Worm (Caenorhabditis elegans) whole organism, L4 larva: ENCODE results near the gene svh-5.

Source experiments
- D1046.2 ChIP-seq: fragments of 200-800 bp; sonication (Bioruptor generic); IDR thresholded peaks from 2 replicates; pipeline ENCODE4 v1.3.6; 2022; ENCODE audit warnings: missing genetic modification characterization, missing compliant biosample characterization
- F10B5.3 ChIP-seq: sonication (generic microtip); optimal IDR thresholded peaks from 2 replicates; lab custom pipeline; 2016; ENCODE audit warnings: mild to moderate bottlenecking, missing genetic modification characterization, missing compliant biosample characterization
- F26F4.8 ChIP-seq: fragments of 200-800 bp; sonication (Bioruptor generic); conservative IDR thresholded peaks from 2 replicates; pipeline ENCODE4 v1.3.6; 2022; ENCODE audit warnings: missing genetic modification characterization, missing compliant biosample characterization
- T20F7.1 ChIP-seq: fragments of 200-800 bp; sonication (Bioruptor generic); optimal IDR thresholded peaks from 2 replicates; lab custom pipeline; 2018; ENCODE audit warnings: mild to moderate bottlenecking, missing genetic modification characterization, missing compliant biosample characterization
- T26A8.4 ChIP-seq: fragments of 200-800 bp; sonication (Bioruptor generic); IDR thresholded peaks from 2 replicates; pipeline ENCODE4 v1.3.6; 2022; ENCODE audit warnings: missing genetic modification characterization, missing compliant biosample characterization
- Y105C5A.15 ChIP-seq: fragments of 200-800 bp; sonication (Bioruptor generic); IDR thresholded peaks from 2 replicates; pipeline ENCODE4 v1.3.6; 2022; ENCODE audit warnings: missing genetic modification characterization, missing compliant biosample characterization
- Y48G9A.11 ChIP-seq: fragments of 200-800 bp; sonication (Bioruptor generic); IDR thresholded peaks from 2 replicates; pipeline ENCODE4 v1.3.6; 2022; ENCODE audit warnings: missing genetic modification reagents, missing genetic modification characterization, missing compliant biosample characterization
- Y75B8A.6 ChIP-seq: fragments of 200-800 bp; sonication (Bioruptor generic); IDR thresholded peaks from 2 replicates; pipeline ENCODE4 v1.3.6; 2022; ENCODE audit warnings: missing genetic modification reagents, missing genetic modification characterization, missing compliant biosample characterization
- ZK546.5 ChIP-seq, 2 experiments: sonication (generic microtip); optimal IDR thresholded peaks; 2 replicates each; lab custom pipeline; 2017; ENCODE audit warnings: missing biosample characterization in 2 of 2, missing genetic modification characterization in 2 of 2
- aha-1 ChIP-seq: fragments of 150-350 bp; peaks from one replicate; lab custom pipeline; 2014; ENCODE audit warnings: missing biosample characterization, missing genetic modification characterization
- ces-1 ChIP-seq: fragments of 150-350 bp; sonication (generic microtip); optimal IDR thresholded peaks from 4 replicates; lab custom pipeline; 2014; ENCODE audit warnings: missing biosample characterization, missing genetic modification reagents, missing genetic modification characterization
- daf-16 ChIP-seq, 3 experiments: sonication (generic microtip); optimal IDR thresholded peaks; 2 replicates each; lab custom pipeline; 2016 to 2017; ENCODE audit warnings: missing genetic modification characterization in 3 of 3, missing genetic modification reagents in 3 of 3, mild to moderate bottlenecking in 2 of 3, missing compliant biosample characterization in 2 of 3, missing biosample characterization in 1 of 3, moderate library complexity in 1 of 3
- dmd-8 ChIP-seq: fragments of 200-800 bp; sonication (Bioruptor generic); IDR thresholded peaks from 2 replicates; pipeline ENCODE4 v1.3.6; 2022; ENCODE audit warnings: missing genetic modification characterization, missing compliant biosample characterization
- dmd-9 ChIP-seq: fragments of 200-800 bp; sonication (Bioruptor generic); IDR thresholded peaks from 2 replicates; pipeline ENCODE4 v1.3.6; 2022; ENCODE audit warnings: missing genetic modification reagents, missing genetic modification characterization, missing compliant biosample characterization
- fos-1 ChIP-seq: fragments of 150-350 bp; optimal IDR thresholded peaks from 2 replicates; lab custom pipeline; 2014; ENCODE audit warnings: missing biosample characterization, missing genetic modification characterization
- gei-8 ChIP-seq: fragments of 200-800 bp; sonication (Bioruptor generic); optimal IDR thresholded peaks from 2 replicates; lab custom pipeline; 2018; ENCODE audit warnings: mild to moderate bottlenecking, missing genetic modification characterization, missing compliant biosample characterization
- hif-1 ChIP-seq, 2 experiments: sonication (generic microtip); optimal IDR thresholded peaks; 2 replicates each; lab custom pipeline; 2016 to 2017; ENCODE audit warnings: missing compliant biosample characterization in 2 of 2, missing genetic modification characterization in 2 of 2, missing genetic modification reagents in 2 of 2, missing genotype in 2 of 2, mild to moderate bottlenecking in 1 of 2
- hlh-30 ChIP-seq: sonication (generic microtip); optimal IDR thresholded peaks from 2 replicates; lab custom pipeline; 2017; ENCODE audit warnings: antibody characterized with exemption, mild to moderate bottlenecking, missing genetic modification characterization, missing compliant biosample characterization; ENCODE audit not compliant: insufficient read depth
- jun-1 ChIP-seq: fragments of 150-350 bp; optimal IDR thresholded peaks from 2 replicates; lab custom pipeline; 2014; ENCODE audit warnings: missing biosample characterization, missing genetic modification reagents, missing genetic modification characterization
- lin-13 ChIP-seq: fragments of 150-350 bp; optimal IDR thresholded peaks from 2 replicates; lab custom pipeline; 2014; ENCODE audit warnings: missing biosample characterization, missing genetic modification reagents, missing genetic modification characterization
- lin-29 ChIP-seq: fragments of 200-800 bp; sonication (Bioruptor generic); IDR thresholded peaks from 2 replicates; pipeline ENCODE4 v1.3.6; 2022; ENCODE audit warnings: missing genetic modification reagents, missing genetic modification characterization, missing compliant biosample characterization
- lsy-2 ChIP-seq, 2 experiments: fragments of 150-350 bp in 1 of 2; sonication (generic microtip) in 1 of 2; optimal IDR thresholded peaks; 2 replicates each; lab custom pipeline; 2014 to 2017; ENCODE audit warnings: missing biosample characterization in 2 of 2, missing genetic modification characterization in 2 of 2
- madf-5 ChIP-seq, 2 experiments: fragments of 200-800 bp; sonication (Bioruptor generic); IDR thresholded peaks; 2 replicates each; pipeline ENCODE4 v1.3.6; 2022; ENCODE audit warnings: missing compliant biosample characterization in 2 of 2, missing genetic modification characterization in 2 of 2
- mdl-1 ChIP-seq, 2 experiments: fragments of 150-350 bp in 1 of 2; sonication (generic microtip) in 1 of 2; optimal IDR thresholded peaks; 2 replicates each; lab custom pipeline; 2014 to 2017; ENCODE audit warnings: missing biosample characterization in 2 of 2, missing genetic modification characterization in 2 of 2
- mes-2 ChIP-seq: sonication (generic microtip); optimal IDR thresholded peaks from 2 replicates; lab custom pipeline; 2016; ENCODE audit warnings: missing genotype, mild to moderate bottlenecking, missing genetic modification characterization, missing compliant biosample characterization; ENCODE audit not compliant: poor library complexity, severe bottlenecking
- mxl-2 ChIP-seq: fragments of 200-800 bp; sonication (Bioruptor generic); conservative IDR thresholded peaks from 2 replicates; pipeline ENCODE4 v1.3.6; 2022; ENCODE audit warnings: missing genetic modification reagents, missing genetic modification characterization, missing compliant biosample characterization
- nhr-102 ChIP-seq: sonication (generic microtip); optimal IDR thresholded peaks from 2 replicates; lab custom pipeline; 2016; ENCODE audit warnings: mild to moderate bottlenecking, missing genetic modification characterization, moderate library complexity, missing compliant biosample characterization
- nhr-111 ChIP-seq: fragments of 200-800 bp; sonication (Bioruptor generic); optimal IDR thresholded peaks from 2 replicates; lab custom pipeline; 2018; ENCODE audit warnings: mild to moderate bottlenecking, missing genetic modification characterization, missing compliant biosample characterization
- nhr-28 ChIP-seq: fragments of 150-350 bp; optimal IDR thresholded peaks from 2 replicates; lab custom pipeline; 2014; ENCODE audit warnings: missing biosample characterization, missing genetic modification characterization
- nhr-41 ChIP-seq: fragments of 200-800 bp; sonication (Bioruptor generic); IDR thresholded peaks from 2 replicates; pipeline ENCODE4 v1.3.6; 2022; ENCODE audit warnings: missing genetic modification reagents, missing genetic modification characterization, missing compliant biosample characterization
- nhr-42 ChIP-seq: fragments of 200-800 bp; sonication (Bioruptor generic); IDR thresholded peaks from 2 replicates; pipeline ENCODE4 v1.3.6; 2022; ENCODE audit warnings: missing genetic modification characterization, missing compliant biosample characterization
- nhr-48 ChIP-seq: sonication (generic microtip); optimal IDR thresholded peaks from 2 replicates; lab custom pipeline; 2016; ENCODE audit warnings: mild to moderate bottlenecking, missing genetic modification characterization, missing compliant biosample characterization
- nhr-6 ChIP-seq: fragments of 150-350 bp; optimal IDR thresholded peaks from 2 replicates; lab custom pipeline; 2014; ENCODE audit warnings: missing biosample characterization, missing genetic modification characterization
- nhr-77 ChIP-seq: fragments of 150-350 bp; optimal IDR thresholded peaks from 2 replicates; lab custom pipeline; 2014; ENCODE audit warnings: missing biosample characterization, missing genetic modification characterization
- pqm-1 ChIP-seq: sonication (generic microtip); optimal IDR thresholded peaks from 2 replicates; lab custom pipeline; 2017; ENCODE audit warnings: missing biosample characterization, missing genetic modification characterization
- rbr-2 ChIP-seq: sonication (generic microtip); optimal IDR thresholded peaks from 2 replicates; lab custom pipeline; 2016; ENCODE audit warnings: missing genotype, missing genetic modification characterization, missing compliant biosample characterization
- saeg-2 ChIP-seq: fragments of 200-800 bp; sonication (Bioruptor generic); IDR thresholded peaks from 2 replicates; pipeline ENCODE4 v1.3.6; 2022; ENCODE audit warnings: missing genetic modification reagents, missing genetic modification characterization, missing compliant biosample characterization
- set-16 ChIP-seq: fragments of 200-800 bp; sonication (Bioruptor generic); IDR thresholded peaks from 2 replicates; pipeline ENCODE4 v1.3.6; 2022; ENCODE audit warnings: missing genetic modification reagents, missing genetic modification characterization, missing compliant biosample characterization
- skn-1 ChIP-seq: fragments of 150-350 bp; optimal IDR thresholded peaks from 2 replicates; lab custom pipeline; 2014; ENCODE audit warnings: missing biosample characterization, missing genetic modification characterization
- snpc-1.2 ChIP-seq: fragments of 200-800 bp; sonication (Bioruptor generic); IDR thresholded peaks from 2 replicates; pipeline ENCODE4 v1.3.6; 2022; ENCODE audit warnings: missing genetic modification reagents, missing genetic modification characterization, missing compliant biosample characterization
- unc-130 ChIP-seq: sonication (generic microtip); optimal IDR thresholded peaks from 2 replicates; lab custom pipeline; 2016; ENCODE audit warnings: missing genetic modification reagents, missing genetic modification characterization, missing compliant biosample characterization
- unc-62 ChIP-seq, 3 experiments: fragments of 150-350 bp in 1 of 3; sonication (generic microtip); optimal IDR thresholded peaks in 2 of 3; peaks in 1 of 3; 1 replicate in 1 of 3; 2 replicates in 2 of 3; lab custom pipeline; 2014 to 2017; ENCODE audit warnings: missing biosample characterization in 3 of 3, missing genetic modification characterization in 3 of 3, missing genetic modification reagents in 3 of 3, missing genotype in 1 of 3

Gene svh-5

ce11 chrX:15353874-15354480, 23.6 kb downstream of the svh-5 start (continued):
- TF ChIP-seq hlh-30 (tag; lab: Kevin White, UChicago) (peak; percentile 96), lin-13 (GFP tag; lab: Kevin White, UChicago) (peak; percentile 15), nhr-6 (peak; percentile 30), jun-1 (tag; lab: Kevin White, UChicago) (peak; percentile 49), nhr-48 (tag; lab: Kevin White, UChicago) (peak; percentile 92), nhr-77 (peak; percentile 83)
- TF ChIP-seq, all 104 proteins: peak for 58

ce11 chrX:15352871-15353270, 24.8 kb downstream of the svh-5 start:
- TF ChIP-seq hlh-30 (tag; lab: Kevin White, UChicago), result peak; percentile 5
- no peak for TF ChIP-seq dmd-9
- TF ChIP-seq nhr-42 (GFP tag; lab: Robert Waterston, UW), result no peak
- TF ChIP-seq aha-1, result peak; percentile 33
- TF ChIP-seq pqm-1 (tag; lab: Kevin White, UChicago), result peak; percentile 23
- TF ChIP-seq snpc-1.2 (GFP tag; lab: Robert Waterston, UW), result no peak
- TF ChIP-seq saeg-2 (GFP tag; lab: Robert Waterston, UW), result no peak
- peak in 1 of 2 experiments; percentile 42; a peak in 1 of 4 replicates for TF ChIP-seq madf-5 (GFP tag; IDR thresholded peaks at IDR 0.05; lab: Robert Waterston, UW)
- TF ChIP-seq nhr-41 (GFP tag; lab: Robert Waterston, UW), result no peak
- TF ChIP-seq nhr-102 (tag; lab: Kevin White, UChicago), result no peak
- peak in 1 of 2 experiments; percentile 19 for TF ChIP-seq unc-62 (GFP tag; optimal IDR thresholded peaks at IDR 0.05 in 1 of 2; lab: Kevin White, UChicago)
- no peak for TF ChIP-seq unc-62 (tag; optimal IDR thresholded peaks at IDR 0.05; lab: Kevin White, UChicago)
- peak; percentile 52 for TF ChIP-seq Y48G9A.11 (GFP tag; lab: Robert Waterston, UW)
- no peak for TF ChIP-seq ces-1 (GFP tag; lab: Kevin White, UChicago)
- TF ChIP-seq Y105C5A.15 (GFP tag; lab: Robert Waterston, UW), result no peak
- no peak for TF ChIP-seq lin-29 (GFP tag; lab: Robert Waterston, UW)

- TF ChIP-seq set-16 (GFP tag; lab: Robert Waterston, UW), result no peak
- TF ChIP-seq Y75B8A.6 (GFP tag; lab: Robert Waterston, UW), result no peak
- TF ChIP-seq aha-1, result peak; percentile 80
- TF ChIP-seq F10B5.3 (tag; lab: Kevin White, UChicago), result no peak
- peak; percentile 2 for TF ChIP-seq rbr-2 (tag; lab: Kevin White, UChicago)
- no peak for TF ChIP-seq nhr-48 (tag; lab: Kevin White, UChicago)
- TF ChIP-seq nhr-6, result peak; percentile 13
- TF ChIP-seq D1046.2 (GFP tag; lab: Robert Waterston, UW), result no peak
- peak; percentile 49 for TF ChIP-seq mes-2 (tag; lab: Kevin White, UChicago)
- TF ChIP-seq fos-1, result no peak
- no peak for TF ChIP-seq dmd-8 (GFP tag; lab: Robert Waterston, UW)
- no peak for TF ChIP-seq T20F7.1
- no peak for TF ChIP-seq unc-130
- TF ChIP-seq mxl-2 (GFP tag; lab: Robert Waterston, UW), result no peak
- TF ChIP-seq ZK546.5 (tag; optimal IDR thresholded peaks at IDR 0.05; lab: Kevin White, UChicago), result no peak
Observed at ce11 chrX:15347680-15348079, 29.9 kb downstream of the svh-5 start.

ce11 chrX:15345346-15346198, 32.1 kb downstream of the svh-5 start:
- TF ChIP-seq ZK546.5 (tag; optimal IDR thresholded peaks at IDR 0.05; lab: Kevin White, UChicago), result no peak
- TF ChIP-seq daf-16 (GFP tag; optimal IDR thresholded peaks at IDR 0.05; lab: Kevin White, UChicago), result peak in 1 of 2 experiments; percentile 92
- peak; percentile 87 for TF ChIP-seq daf-16 (tag; optimal IDR thresholded peaks at IDR 0.05; lab: Kevin White, UChicago)
- TF ChIP-seq skn-1 (tag; lab: Kevin White, UChicago), result no peak
- TF ChIP-seq T20F7.1, result no peak
- TF ChIP-seq lsy-2 (tag; optimal IDR thresholded peaks at IDR 0.05; lab: Kevin White, UChicago), result peak in 1 of 2 experiments; percentile 50
- no peak for TF ChIP-seq T26A8.4 (GFP tag; lab: Robert Waterston, UW)
- peak in 1 of 2 experiments; percentile 44 for TF ChIP-seq mdl-1 (tag; optimal IDR thresholded peaks at IDR 0.05; lab: Kevin White, UChicago)
- no peak for TF ChIP-seq gei-8 (GFP tag; lab: Kevin White, UChicago)
- no peak for TF ChIP-seq nhr-111 (GFP tag; lab: Kevin White, UChicago)
- peak; percentile 8 for TF ChIP-seq pqm-1 (tag; lab: Kevin White, UChicago)
- peak in 1 of 2 experiments; percentile 39 for TF ChIP-seq hif-1 (tag; optimal IDR thresholded peaks at IDR 0.05; lab: Kevin White, UChicago)
- peak; percentile 63 for TF ChIP-seq nhr-28 (tag; lab: Kevin White, UChicago)
- no peak for TF ChIP-seq F26F4.8
